Fruit fly (Drosophila melanogaster) whole organism, wandering third instar larva: ENCODE results near the gene Atac3.

Experiments used
- CG32264 ChIP-seq: fragments of 200-800 bp; sonication (Bioruptor generic); optimal IDR thresholded peaks from 2 replicates; lab custom pipeline; 2016; ENCODE audit warnings: missing biosample characterization, missing genetic modification characterization
- CG9705 ChIP-seq: fragments of 200-800 bp; sonication (Bioruptor generic); optimal IDR thresholded peaks from 2 replicates; lab custom pipeline; 2018; ENCODE audit warnings: missing biosample characterization, mild to moderate bottlenecking, missing genetic modification characterization
- CrebA ChIP-seq: fragments of 200-800 bp; sonication (Bioruptor generic); optimal IDR thresholded peaks from 2 replicates; lab custom pipeline; 2016; ENCODE audit warnings: missing biosample characterization, mild to moderate bottlenecking, missing genetic modification characterization, borderline replicate concordance
- Dif ChIP-seq: fragments of 200-275, 200-300 bp; sonication (Bioruptor generic); optimal IDR thresholded peaks from 2 replicates; lab custom pipeline; 2018; ENCODE audit warnings: missing biosample characterization, missing genetic modification characterization; ENCODE audit not compliant: partially characterized antibody
- GATAd ChIP-seq: sonication (Bioruptor generic); optimal IDR thresholded peaks from 2 replicates; lab custom pipeline; 2016; ENCODE audit warnings: missing biosample characterization, missing genetic modification characterization
- HLH106 ChIP-seq: fragments of 200-800 bp; optimal IDR thresholded peaks from 3 replicates; lab custom pipeline; 2019; ENCODE audit warnings: missing biosample characterization, mild to moderate bottlenecking, missing genetic modification characterization, moderate library complexity
- Hnf4 ChIP-seq: fragments of 200-800 bp; sonication (Bioruptor generic); optimal IDR thresholded peaks from 2 replicates; lab custom pipeline; 2016; ENCODE audit warnings: missing biosample characterization, mild to moderate bottlenecking, missing genetic modification characterization
- Hr78 ChIP-seq: fragments of >200 bp; optimal IDR thresholded peaks from 2 replicates; lab custom pipeline; 2017; ENCODE audit warnings: missing biosample characterization, missing genetic modification characterization
- Hr83 ChIP-seq: fragments of 200-300 bp; sonication (Bioruptor generic); optimal IDR thresholded peaks from 2 replicates; lab custom pipeline; 2016; ENCODE audit warnings: missing biosample characterization, mild to moderate bottlenecking, missing genetic modification characterization, moderate library complexity; ENCODE audit not compliant: poor library complexity, severe bottlenecking
- Jra ChIP-seq: sonication (Bioruptor generic); optimal IDR thresholded peaks from 2 replicates; lab custom pipeline; 2016; ENCODE audit warnings: missing biosample characterization, missing genetic modification characterization
- Mio ChIP-seq: sonication (Bioruptor generic); optimal IDR thresholded peaks from 2 replicates; lab custom pipeline; 2016; ENCODE audit warnings: missing biosample characterization, missing genetic modification characterization
- Myc ChIP-seq: fragments of >200 bp; optimal IDR thresholded peaks from 2 replicates; lab custom pipeline; 2017
- N ChIP-seq: fragments of >200 bp; optimal IDR thresholded peaks from 2 replicates; lab custom pipeline; 2018; ENCODE audit warnings: missing biosample characterization, missing external identifiers, missing genetic modification characterization
- OdsH ChIP-seq: fragments of 200-800 bp; sonication (Bioruptor generic); optimal IDR thresholded peaks from 2 replicates; lab custom pipeline; 2016; ENCODE audit warnings: missing biosample characterization, mild to moderate bottlenecking, missing genetic modification characterization
- Rel ChIP-seq, 2 experiments: fragments of 200-800 bp; sonication (Bioruptor generic) in 1 of 2; optimal IDR thresholded peaks; 2 replicates in 1 of 2; 3 replicates in 1 of 2; lab custom pipeline; 2016 to 2019; ENCODE audit warnings: mild to moderate bottlenecking in 2 of 2, missing biosample characterization in 2 of 2, missing genetic modification characterization in 2 of 2, moderate library complexity in 1 of 2
- Sp1 ChIP-seq: fragments of 200-800 bp; sonication (Bioruptor generic); optimal IDR thresholded peaks from 3 replicates; lab custom pipeline; 2019; ENCODE audit warnings: missing biosample characterization, mild to moderate bottlenecking, missing genetic modification characterization, moderate library complexity
- br ChIP-seq: fragments of 200-800 bp; sonication (Bioruptor generic); optimal IDR thresholded peaks from 2 replicates; lab custom pipeline; 2016; ENCODE audit warnings: missing biosample characterization, missing genetic modification characterization
- brk ChIP-seq: fragments of 200-800 bp; sonication (Bioruptor generic); optimal IDR thresholded peaks from 2 replicates; lab custom pipeline; 2016; ENCODE audit warnings: missing biosample characterization, mild to moderate bottlenecking, missing genetic modification characterization
- dl ChIP-seq, 2 experiments: fragments of 175-275, 200-275 bp in 1 of 2; fragments of 200-275 bp in 1 of 2; sonication (Bioruptor generic); optimal IDR thresholded peaks; lab custom pipeline; 2018; ENCODE audit warnings: mild to moderate bottlenecking in 2 of 2, missing biosample characterization in 2 of 2, missing genetic modification characterization in 2 of 2, moderate library complexity in 2 of 2; ENCODE audit not compliant: partially characterized antibody in 2 of 2, insufficient read depth in 1 of 2
- ey ChIP-seq: fragments of 200-800 bp; sonication (Bioruptor generic); optimal IDR thresholded peaks from 2 replicates; lab custom pipeline; 2016; ENCODE audit warnings: missing biosample characterization, missing genetic modification characterization
- foxo ChIP-seq, 2 experiments: fragments of 200-800 bp; sonication (Bioruptor generic); optimal IDR thresholded peaks; 2 replicates in 1 of 2; 3 replicates in 1 of 2; lab custom pipeline; 2016 to 2017; ENCODE audit warnings: missing biosample characterization in 2 of 2, missing genetic modification characterization in 2 of 2
- fru ChIP-seq: fragments of 200-800 bp; sonication (Bioruptor generic); optimal IDR thresholded peaks from 3 replicates; lab custom pipeline; 2016; ENCODE audit warnings: missing biosample characterization, mild to moderate bottlenecking, missing genetic modification characterization
- jim ChIP-seq: fragments of 175-275, 200-325 bp; sonication (Bioruptor generic); optimal IDR thresholded peaks from 2 replicates; lab custom pipeline; 2016; ENCODE audit warnings: missing biosample characterization, mild to moderate bottlenecking, missing genetic modification characterization
- lola ChIP-seq: fragments of >200 bp; optimal IDR thresholded peaks from 2 replicates; lab custom pipeline; 2017; ENCODE audit warnings: missing biosample characterization, missing genetic modification characterization
- psq ChIP-seq: fragments of 200-800 bp; sonication (Bioruptor generic); optimal IDR thresholded peaks from 3 replicates; lab custom pipeline; 2017; ENCODE audit warnings: missing biosample characterization, mild to moderate bottlenecking, missing genetic modification characterization, moderate library complexity
- rgr ChIP-seq: fragments of 200-800 bp; sonication (Bioruptor generic); optimal IDR thresholded peaks from 3 replicates; lab custom pipeline; 2016; ENCODE audit warnings: missing biosample characterization, mild to moderate bottlenecking, missing genetic modification characterization
- sv ChIP-seq: fragments of 200-800 bp; sonication (Bioruptor generic); optimal IDR thresholded peaks from 3 replicates; lab custom pipeline; 2016; ENCODE audit warnings: missing biosample characterization, missing genetic modification characterization
- tai ChIP-seq: sonication (Bioruptor generic); optimal IDR thresholded peaks from 2 replicates; lab custom pipeline; 2016; ENCODE audit warnings: missing biosample characterization, missing genetic modification characterization
- usp ChIP-seq: fragments of >200 bp; optimal IDR thresholded peaks from 2 replicates; lab custom pipeline; 2017; ENCODE audit warnings: missing biosample characterization, missing genetic modification characterization

Atac3 gene

DNA sequence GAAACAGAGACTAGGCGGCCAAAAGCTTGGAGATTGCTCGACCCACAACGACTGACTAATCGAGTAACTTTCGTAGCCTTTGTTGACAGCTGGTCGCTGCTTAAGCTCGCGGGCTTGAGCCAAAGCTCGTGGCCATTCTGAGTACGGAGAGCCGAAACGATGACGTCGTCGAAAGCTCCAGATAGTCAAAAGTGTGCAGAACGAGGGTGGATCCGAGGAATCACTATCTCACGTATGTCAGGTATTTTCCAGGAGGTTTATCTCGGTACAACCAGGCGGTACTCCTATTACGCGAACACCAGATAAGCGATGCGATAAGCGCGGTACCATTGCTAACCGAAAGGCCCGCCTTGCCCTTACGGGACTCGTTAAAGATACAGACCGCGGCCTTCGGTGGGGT is 16.2 kb downstream of the Atac3 start:
- TF ChIP-seq Rel (GFP tag; optimal IDR thresholded peaks at IDR 0.05; lab: Kevin White, UChicago) (no peak), Rel (tag; optimal IDR thresholded peaks at IDR 0.05; lab: Kevin White, UChicago) (no peak), ey (GFP tag; lab: Kevin White, UChicago) (no peak), Jra (GFP tag; lab: Kevin White, UChicago) (peak; percentile 11), rgr (GFP tag; lab: Kevin White, UChicago) (no peak), Mio (GFP tag; lab: Kevin White, UChicago) (no peak), dl (GFP tag; optimal IDR thresholded peaks at IDR 0.05; lab: Kevin White, UChicago; ENCODE audit: insufficient read depth in 1 of 2, partially characterized antibody in 2 of 2) (no peak), Hr83 (GFP tag; lab: Kevin White, UChicago) (peak; percentile 50), GATAd (GFP tag; lab: Kevin White, UChicago) (no peak), N (GFP tag; lab: Kevin White, UChicago) (no peak), Sp1 (GFP tag; lab: Kevin White, UChicago) (no peak), foxo (GFP tag; optimal IDR thresholded peaks at IDR 0.05; lab: Kevin White, UChicago) (no peak)

DNA sequence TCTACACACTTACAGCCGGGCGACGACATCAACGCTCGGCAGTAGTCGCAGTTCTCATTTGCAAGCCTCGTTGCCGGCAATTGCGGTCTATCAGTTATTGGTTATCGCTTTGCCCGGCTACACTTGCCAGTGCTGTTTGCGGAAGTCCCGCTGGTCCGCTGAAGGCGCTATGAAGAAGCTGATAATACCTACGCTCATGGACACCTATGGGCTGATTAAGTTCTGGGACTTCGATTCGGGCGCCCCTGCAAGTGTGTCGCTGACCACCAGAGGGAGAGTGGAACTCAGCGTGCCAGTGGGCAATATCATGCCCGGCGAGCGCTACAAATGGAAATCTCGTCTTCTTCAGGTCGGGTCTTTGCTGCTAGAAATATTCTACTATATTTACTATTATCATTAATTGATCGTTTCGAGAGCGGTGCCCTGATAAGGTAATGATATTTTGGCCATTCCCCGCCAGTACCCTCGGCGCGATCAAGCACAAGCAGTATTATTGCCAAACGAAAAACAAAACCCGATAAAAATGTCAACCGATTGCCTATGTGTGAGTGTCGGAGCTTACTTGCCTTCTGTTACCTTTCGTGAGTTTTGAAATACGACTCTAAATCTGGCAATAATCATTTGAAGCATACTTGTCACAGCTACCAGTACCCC is 27.7 kb downstream of the Atac3 start:
- TF ChIP-seq brk (GFP tag; lab: Kevin White, UChicago) (no peak), HLH106 (tag; lab: Kevin White, UChicago) (no peak), N (GFP tag; lab: Kevin White, UChicago) (no peak), foxo (GFP tag; optimal IDR thresholded peaks at IDR 0.05; lab: Kevin White, UChicago) (no peak), tai (no peak)

DNA sequence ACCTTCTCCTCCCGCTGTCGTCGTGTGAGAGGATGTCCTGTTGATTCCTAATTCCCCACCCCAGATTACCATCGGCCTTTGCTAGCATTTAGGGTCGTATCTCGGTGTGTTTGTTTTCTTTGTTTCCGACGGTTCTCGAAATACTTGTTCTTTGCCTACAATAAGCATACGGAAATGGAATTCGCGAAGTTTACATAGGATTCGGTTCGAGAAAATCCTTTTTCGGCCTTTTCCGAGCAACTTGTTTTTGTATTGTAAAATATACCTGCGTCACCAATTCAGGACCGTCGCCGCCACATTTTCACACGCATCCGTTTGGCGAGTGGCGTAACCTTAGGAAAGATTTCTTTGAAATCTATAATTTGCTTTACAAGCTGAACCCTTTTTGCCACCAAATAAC is 29.3 kb downstream of the Atac3 start:
- TF ChIP-seq jim, result no peak
- no peak for TF ChIP-seq Hr83 (GFP tag; lab: Kevin White, UChicago)
- no peak for TF ChIP-seq rgr (GFP tag; lab: Kevin White, UChicago)
- no peak for TF ChIP-seq CG32264 (GFP tag; lab: Kevin White, UChicago)
- no peak for TF ChIP-seq brk (GFP tag; lab: Kevin White, UChicago)

DNA sequence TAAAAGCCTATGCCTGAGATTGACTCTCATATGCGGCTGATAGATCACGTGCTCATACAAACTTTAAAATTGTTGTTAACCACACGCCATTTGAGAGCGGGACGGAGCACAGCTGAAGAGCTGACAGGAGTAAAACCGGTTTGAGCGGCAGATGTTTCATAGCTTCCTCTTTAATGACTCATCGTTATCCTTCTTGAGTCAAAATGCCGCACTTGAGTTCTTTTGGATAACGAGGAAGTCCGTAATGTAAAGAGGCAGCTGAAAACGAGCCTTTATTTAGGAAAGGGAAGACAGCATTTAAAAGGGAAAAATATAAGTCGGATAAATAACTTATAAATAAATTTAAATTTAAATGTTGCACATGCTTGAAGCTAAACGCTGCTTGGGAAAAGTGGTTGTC is 30.6 kb downstream of the Atac3 start:
- TF ChIP-seq rgr (GFP tag; lab: Kevin White, UChicago), result no peak
- no peak for TF ChIP-seq usp (GFP tag; lab: Kevin White, UChicago)
- TF ChIP-seq sv (GFP tag; lab: Kevin White, UChicago), result no peak
- TF ChIP-seq OdsH (GFP tag; lab: Kevin White, UChicago), result no peak
- TF ChIP-seq CrebA, result no peak
- TF ChIP-seq lola, result no peak
- TF ChIP-seq Hr83 (GFP tag; lab: Kevin White, UChicago), result no peak
- no peak for TF ChIP-seq psq (GFP tag; lab: Kevin White, UChicago)
- no peak for TF ChIP-seq CG9705
- TF ChIP-seq Hnf4 (GFP tag; lab: Kevin White, UChicago), result no peak
- no peak for TF ChIP-seq Rel (GFP tag; optimal IDR thresholded peaks at IDR 0.05; lab: Kevin White, UChicago)
- TF ChIP-seq Rel (tag; optimal IDR thresholded peaks at IDR 0.05; lab: Kevin White, UChicago), result no peak
- TF ChIP-seq Dif, result no peak

DNA sequence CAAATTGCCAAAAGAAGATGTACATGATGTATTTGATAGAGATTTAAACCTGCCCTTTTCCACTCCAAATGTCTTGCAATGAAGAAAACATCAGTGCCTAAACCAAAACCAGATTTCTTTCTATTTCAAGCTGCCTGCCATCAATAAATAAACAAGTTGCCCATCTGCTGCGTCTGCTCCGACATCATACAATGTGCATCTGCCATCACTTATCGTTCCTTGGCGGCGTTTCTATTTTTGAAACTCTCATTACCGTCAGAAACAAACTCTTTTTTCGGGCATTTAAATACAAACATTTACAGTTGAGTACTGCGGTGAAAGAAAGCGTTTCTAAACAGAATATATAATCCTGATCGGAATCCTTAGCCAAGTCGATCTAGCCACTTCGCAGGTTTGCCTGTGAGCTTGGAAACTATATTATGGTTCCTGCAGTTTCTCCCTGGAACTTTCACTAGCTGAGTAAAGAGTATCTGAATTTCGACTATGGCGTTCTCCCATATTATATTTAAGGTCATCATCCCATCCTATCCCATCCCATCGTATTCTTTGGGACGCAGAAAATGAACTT is 32.9 kb downstream of the Atac3 start:
- TF ChIP-seq Hnf4 (GFP tag; lab: Kevin White, UChicago) (no peak), Myc (lab: Kevin White, UChicago) (no peak), br (no peak), foxo (GFP tag; optimal IDR thresholded peaks at IDR 0.05; lab: Kevin White, UChicago) (no peak), Hr78 (GFP tag; lab: Kevin White, UChicago) (no peak), OdsH (GFP tag; lab: Kevin White, UChicago) (no peak), fru (no peak), N (GFP tag; lab: Kevin White, UChicago) (no peak), ey (GFP tag; lab: Kevin White, UChicago) (no peak), usp (GFP tag; lab: Kevin White, UChicago) (no peak), lola (no peak), CG32264 (GFP tag; lab: Kevin White, UChicago) (no peak)
- TF ChIP-seq, all 38 proteins: peak for 0
